Worm (Caenorhabditis elegans) whole organism, L1 larva: ENCODE measurements around the gene alh-5.

Source experiments
- C04F5.9 ChIP-seq: sonication (generic microtip); optimal IDR thresholded peaks from 2 replicates; lab custom pipeline; 2016; ENCODE audit warnings: missing genetic modification characterization, missing compliant biosample characterization
- fos-1 ChIP-seq: fragments of 150-350 bp; optimal IDR thresholded peaks from 2 replicates; lab custom pipeline; 2014; ENCODE audit warnings: missing biosample characterization, missing genetic modification characterization
- mep-1 ChIP-seq: fragments of 150-350 bp; optimal IDR thresholded peaks from 2 replicates; lab custom pipeline; 2014; ENCODE audit warnings: missing biosample characterization, missing genetic modification characterization
- unc-86 ChIP-seq: sonication (generic microtip); optimal IDR thresholded peaks from 2 replicates; lab custom pipeline; 2016; ENCODE audit warnings: missing genetic modification characterization, missing compliant biosample characterization
- ztf-4 ChIP-seq: fragments of 150-350 bp; optimal IDR thresholded peaks from 2 replicates; lab custom pipeline; 2014; ENCODE audit warnings: missing biosample characterization, missing genetic modification characterization

DNA sequence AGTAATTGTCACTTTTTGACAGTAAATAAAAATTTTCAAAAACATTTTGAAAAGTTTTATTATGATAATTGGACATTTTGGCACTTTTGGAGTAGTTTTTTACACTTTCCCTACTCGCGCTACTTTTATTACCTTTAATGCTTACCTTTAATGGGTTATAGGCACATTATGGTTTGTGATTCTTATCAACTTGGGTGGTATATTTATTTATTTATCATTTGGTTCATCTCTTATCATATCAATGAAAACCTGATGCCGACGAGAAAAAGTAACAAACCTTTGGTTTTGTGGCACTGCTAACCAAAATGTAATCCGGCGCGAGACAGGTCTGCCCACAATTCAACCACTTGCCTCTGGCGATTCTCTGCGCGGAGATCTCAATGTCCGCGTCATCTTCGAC lies 1.0 kb downstream of the alh-5 start:
- TF ChIP-seq fos-1 (tag; lab: Kevin White, UChicago) (no peak), mep-1 (no peak), ztf-4 (no peak), unc-86 (tag; lab: Kevin White, UChicago) (no peak), C04F5.9 (tag; lab: Kevin White, UChicago) (no peak)
